Fruit fly (Drosophila melanogaster): ENCODE data around the gene CG7044.

DNA sequence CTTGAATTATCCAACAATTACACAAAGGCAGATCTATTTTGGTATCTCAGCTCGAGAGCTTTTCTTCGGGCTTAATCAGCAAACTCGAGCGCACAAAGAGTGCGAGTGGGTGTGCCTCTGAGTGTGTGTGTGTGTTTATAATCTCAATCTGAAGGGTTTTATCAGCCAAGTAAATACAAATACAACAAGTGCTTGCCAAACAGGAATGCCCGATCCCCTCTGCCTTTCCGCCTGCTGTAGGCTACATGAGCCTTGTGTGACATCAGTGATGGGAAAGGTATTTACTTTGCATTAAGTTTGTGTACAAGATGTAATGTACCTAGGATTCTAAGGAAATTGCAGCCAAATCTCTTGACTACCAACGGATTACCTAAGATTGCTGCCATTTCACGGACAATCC is 12.1 kb downstream of the CG7044 start:
- TF ChIP-seq psq (optimal IDR thresholded peaks at IDR 0.05) = no peak
- TF ChIP-seq usp (GFP tag; optimal IDR thresholded peaks at IDR 0.05) = no peak
- no peak for TF ChIP-seq Dll (optimal IDR thresholded peaks at IDR 0.05)
- TF ChIP-seq EcR (GFP tag; optimal IDR thresholded peaks at IDR 0.05) = no peak
- no peak for TF ChIP-seq CG8478 (optimal IDR thresholded peaks at IDR 0.05)
- TF ChIP-seq pan (optimal IDR thresholded peaks at IDR 0.05) = no peak
